Fruit fly (Drosophila melanogaster) whole organism, embryonic: ENCODE results near the gene CG4570.

Experiments used
- C15 ChIP-seq: fragments of 200-800 bp; sonication (Bioruptor generic); IDR thresholded peaks from 3 replicates; pipeline ENCODE4 v1.3.6; 2022; ENCODE audit warnings: missing biosample characterization, missing genetic modification characterization
- CG10543 ChIP-seq: fragments of 200-800 bp; sonication (Bioruptor generic); optimal IDR thresholded peaks from 3 replicates; lab custom pipeline; 2017; ENCODE audit warnings: missing biosample characterization, mild to moderate bottlenecking, missing genetic modification characterization, moderate library complexity
- CG13624 ChIP-seq: fragments of 200-800 bp; sonication (Bioruptor generic); optimal IDR thresholded peaks from 2 replicates; lab custom pipeline; 2016; ENCODE audit warnings: missing biosample characterization, missing genetic modification characterization
- CG13894 ChIP-seq: fragments of 200-800 bp; sonication (Bioruptor generic); optimal IDR thresholded peaks from 3 replicates; lab custom pipeline; 2018; ENCODE audit warnings: missing biosample characterization, mild to moderate bottlenecking, missing genetic modification characterization, moderate library complexity
- CG14050 ChIP-seq: fragments of 200-800 bp; sonication (Bioruptor generic); IDR thresholded peaks from 3 replicates; pipeline ENCODE4 v1.3.6; 2022; ENCODE audit warnings: missing biosample characterization, missing genetic modification characterization
- CG14710 ChIP-seq: fragments of 200-800 bp; sonication (Bioruptor generic); optimal IDR thresholded peaks from 3 replicates; lab custom pipeline; 2019; ENCODE audit warnings: missing biosample characterization, mild to moderate bottlenecking, missing genetic modification characterization, moderate library complexity
- CG14965 ChIP-seq: fragments of 200-800 bp; sonication (Bioruptor generic); optimal IDR thresholded peaks from 2 replicates; lab custom pipeline; 2016; ENCODE audit warnings: missing biosample characterization, missing genetic modification characterization, borderline replicate concordance
- CG16813 ChIP-seq: fragments of 200-800 bp; sonication (Bioruptor generic); IDR thresholded peaks from 3 replicates; pipeline ENCODE4 v1.3.6; 2022; ENCODE audit warnings: missing biosample characterization, missing genetic modification characterization; ENCODE audit not compliant: partially characterized antibody
- CG18599 ChIP-seq: fragments of 200-800 bp; sonication (Bioruptor generic); optimal IDR thresholded peaks from 3 replicates; lab custom pipeline; 2017; ENCODE audit warnings: missing biosample characterization, missing genetic modification characterization, mild to moderate bottlenecking, moderate library complexity, missing genetic modification reagents
- CG2199 ChIP-seq: fragments of 200-800 bp; sonication (Bioruptor generic); IDR thresholded peaks from 3 replicates; pipeline ENCODE4 v1.3.6; 2022; ENCODE audit warnings: missing biosample characterization, missing genetic modification characterization
- CG3281 ChIP-seq: fragments of 200-800 bp; sonication (Bioruptor generic); optimal IDR thresholded peaks from 3 replicates; lab custom pipeline; 2017; ENCODE audit warnings: missing biosample characterization, mild to moderate bottlenecking, missing genetic modification characterization
- CG34224 ChIP-seq: fragments of 200-800 bp; sonication (Bioruptor generic); IDR thresholded peaks from 3 replicates; pipeline ENCODE4 v1.3.6; 2022; ENCODE audit warnings: missing biosample characterization, missing genetic modification characterization; ENCODE audit not compliant: partially characterized antibody
- CG42726 ChIP-seq: fragments of 200-800 bp; sonication (Bioruptor generic); IDR thresholded peaks from 2 replicates; pipeline ENCODE4 v1.3.6; 2022; ENCODE audit warnings: missing biosample characterization, missing genetic modification characterization; ENCODE audit not compliant: partially characterized antibody
- CG4282 ChIP-seq: fragments of 200-800 bp; sonication (Bioruptor generic); optimal IDR thresholded peaks from 2 replicates; lab custom pipeline; 2016; ENCODE audit warnings: missing biosample characterization, missing genetic modification characterization
- CG6272 ChIP-seq: fragments of 200-800 bp; sonication (Bioruptor generic); IDR thresholded peaks from 2 replicates; pipeline ENCODE4 v1.3.6; 2022; ENCODE audit warnings: missing biosample characterization, missing genetic modification characterization
- CG6654 ChIP-seq: fragments of 200-800 bp; sonication (Bioruptor generic); optimal IDR thresholded peaks from 2 replicates; lab custom pipeline; 2017; ENCODE audit warnings: missing biosample characterization, mild to moderate bottlenecking, missing genetic modification characterization
- CG6813 ChIP-seq: fragments of 200-800 bp; sonication (Bioruptor generic); optimal IDR thresholded peaks from 2 replicates; lab custom pipeline; 2017; ENCODE audit warnings: missing biosample characterization, missing genetic modification characterization, mild to moderate bottlenecking, moderate library complexity, missing genetic modification reagents
- CTCF ChIP-seq: fragments of 200-800 bp; sonication (Bioruptor generic); optimal IDR thresholded peaks from 2 replicates; lab custom pipeline; 2017; ENCODE audit warnings: missing biosample characterization, mild to moderate bottlenecking, missing genetic modification characterization, moderate library complexity
- CoRest ChIP-seq: fragments of 200-800 bp; sonication (Bioruptor generic); optimal IDR thresholded peaks from 3 replicates; lab custom pipeline; 2018; ENCODE audit warnings: missing biosample characterization, mild to moderate bottlenecking, missing genetic modification characterization, moderate library complexity
- D ChIP-seq, 2 experiments: fragments of 200-800 bp in 1 of 2; fragments of >200 bp in 1 of 2; sonication (Bioruptor generic) in 1 of 2; optimal IDR thresholded peaks; 2 replicates in 1 of 2; 3 replicates in 1 of 2; lab custom pipeline; 2017; ENCODE audit warnings: mild to moderate bottlenecking in 1 of 2, missing biosample characterization in 1 of 2, missing genetic modification characterization in 1 of 2, missing genetic modification reagents in 1 of 2
- Dp ChIP-seq: fragments of 200-800 bp; sonication (Bioruptor generic); optimal IDR thresholded peaks from 2 replicates; lab custom pipeline; 2018; ENCODE audit warnings: missing biosample characterization, mild to moderate bottlenecking, missing genetic modification characterization, moderate library complexity
- Ets97D ChIP-seq: fragments of 200-800 bp; sonication (Bioruptor generic); optimal IDR thresholded peaks from 3 replicates; lab custom pipeline; 2016; ENCODE audit warnings: missing biosample characterization, missing genetic modification characterization
- Fer1 ChIP-seq: fragments of 200-800 bp; sonication (Bioruptor generic); optimal IDR thresholded peaks from 2 replicates; lab custom pipeline; 2017; ENCODE audit warnings: missing biosample characterization, mild to moderate bottlenecking, missing genetic modification characterization
- Gug ChIP-seq: fragments of 200-800 bp; sonication (Bioruptor generic); IDR thresholded peaks from 4 replicates; pipeline ENCODE4 v1.3.6; 2022; ENCODE audit warnings: missing biosample characterization, missing genetic modification characterization
- H2.0 ChIP-seq: fragments of 200-800 bp; sonication (Bioruptor generic); IDR thresholded peaks from 2 replicates; pipeline ENCODE4 v1.3.6; 2022; ENCODE audit warnings: missing biosample characterization, missing genetic modification characterization
- HLH4C ChIP-seq: fragments of 200-800 bp; sonication (Bioruptor generic); IDR thresholded peaks from 3 replicates; pipeline ENCODE4 v1.3.6; 2022; ENCODE audit warnings: missing biosample characterization, missing genetic modification characterization; ENCODE audit not compliant: partially characterized antibody
- Mad ChIP-seq: fragments of 200-800 bp; sonication (Bioruptor generic); optimal IDR thresholded peaks from 2 replicates; lab custom pipeline; 2016; ENCODE audit warnings: missing biosample characterization, missing genetic modification characterization
- Max ChIP-seq: fragments of 200-800 bp; sonication (Bioruptor generic); optimal IDR thresholded peaks from 2 replicates; lab custom pipeline; 2016; ENCODE audit warnings: missing biosample characterization, mild to moderate bottlenecking, missing genetic modification characterization
- Med ChIP-seq: fragments of 200-800 bp; sonication (Bioruptor generic); peaks from one replicate; lab custom pipeline; 2016; ENCODE audit warnings: missing biosample characterization, missing genetic modification characterization, mild to moderate bottlenecking, inconsistent platforms, moderate library complexity
- Nf-YB ChIP-seq: fragments of 200-800 bp; sonication (Bioruptor generic); optimal IDR thresholded peaks from 3 replicates; lab custom pipeline; 2019; ENCODE audit warnings: missing biosample characterization, mild to moderate bottlenecking, missing genetic modification characterization, moderate library complexity
- Tbp ChIP-seq: fragments of >200 bp; optimal IDR thresholded peaks from 2 replicates; lab custom pipeline; 2018; ENCODE audit warnings: missing biosample characterization, missing genetic modification characterization
- az2 ChIP-seq: fragments of 200-800 bp; sonication (Bioruptor generic); optimal IDR thresholded peaks from 3 replicates; lab custom pipeline; 2016; ENCODE audit warnings: missing biosample characterization, missing genetic modification characterization
- ems ChIP-seq: fragments of 200-800 bp; sonication (Bioruptor generic); optimal IDR thresholded peaks from 3 replicates; lab custom pipeline; 2016; ENCODE audit warnings: missing biosample characterization, missing genetic modification characterization
- ftz-f1 ChIP-seq: fragments of 200-800 bp; sonication (Bioruptor generic); optimal IDR thresholded peaks from 2 replicates; lab custom pipeline; 2016; ENCODE audit warnings: missing biosample characterization, missing genetic modification characterization
- gcm ChIP-seq: fragments of 200-800 bp; sonication (Bioruptor generic); optimal IDR thresholded peaks from 2 replicates; lab custom pipeline; 2019; ENCODE audit warnings: missing biosample characterization, mild to moderate bottlenecking, missing genetic modification characterization, moderate library complexity
- hkb ChIP-seq, 2 experiments: fragments of 200-800 bp in 1 of 2; fragments of >200 bp in 1 of 2; sonication (Bioruptor generic) in 1 of 2; IDR thresholded peaks in 1 of 2; optimal IDR thresholded peaks in 1 of 2; 2 replicates each; pipeline versions ENCODE4 v1.3.6 to Lab custom; 2017 to 2022; ENCODE audit warnings: missing biosample characterization in 1 of 2, missing genetic modification characterization in 1 of 2
- nerfin-1 ChIP-seq: fragments of 200-800 bp; sonication (Bioruptor generic); optimal IDR thresholded peaks from 3 replicates; lab custom pipeline; 2019; ENCODE audit warnings: missing biosample characterization, mild to moderate bottlenecking, missing genetic modification characterization, moderate library complexity
- nmo ChIP-seq: fragments of 200-800 bp; sonication (Bioruptor generic); optimal IDR thresholded peaks from 2 replicates; lab custom pipeline; 2018; ENCODE audit warnings: missing biosample characterization, mild to moderate bottlenecking, missing genetic modification characterization, moderate library complexity
- nom ChIP-seq: fragments of 200-800 bp; sonication (Bioruptor generic); optimal IDR thresholded peaks from 2 replicates; lab custom pipeline; 2017; ENCODE audit warnings: missing biosample characterization, missing genetic modification characterization, mild to moderate bottlenecking, moderate library complexity, missing genetic modification reagents
- phol ChIP-seq: fragments of 200-800 bp; sonication (Bioruptor generic); optimal IDR thresholded peaks from 3 replicates; lab custom pipeline; 2018; ENCODE audit warnings: missing biosample characterization, mild to moderate bottlenecking, missing genetic modification characterization, moderate library complexity
- sd ChIP-seq: fragments of 200-800 bp; sonication (Bioruptor generic); optimal IDR thresholded peaks from 3 replicates; lab custom pipeline; 2018; ENCODE audit warnings: missing biosample characterization, mild to moderate bottlenecking, missing genetic modification characterization, moderate library complexity
- sens ChIP-seq: fragments of 200-800 bp; sonication (Bioruptor generic); peaks from one replicate; lab custom pipeline; 2016; ENCODE audit warnings: missing biosample characterization, missing genetic modification characterization
- sim ChIP-seq: fragments of 200-800 bp; sonication (Bioruptor generic); IDR thresholded peaks from 2 replicates; pipeline ENCODE4 v1.3.6; 2022; ENCODE audit warnings: missing biosample characterization, missing genetic modification characterization
- trem ChIP-seq: fragments of 200-800 bp; optimal IDR thresholded peaks from 3 replicates; lab custom pipeline; 2019; ENCODE audit warnings: missing biosample characterization, mild to moderate bottlenecking, missing genetic modification characterization, moderate library complexity
- vfl ChIP-seq: fragments of 200-800 bp; sonication (Bioruptor generic); optimal IDR thresholded peaks from 2 replicates; lab custom pipeline; 2016; ENCODE audit warnings: missing biosample characterization, missing genetic modification characterization
- zen ChIP-seq: fragments of 200-800 bp; sonication (Bioruptor generic); optimal IDR thresholded peaks from 3 replicates; lab custom pipeline; 2018; ENCODE audit warnings: missing biosample characterization, mild to moderate bottlenecking, missing genetic modification characterization, moderate library complexity

CG4570 gene

dm6 chr3R:10849515-10849973 is 7.1 kb upstream of the CG4570 start, which contains the start of gene CG42394 (continued):
- peak; percentile 85 for TF ChIP-seq Nf-YB
- TF ChIP-seq CG14965: no peak
- TF ChIP-seq az2 (GFP tag; lab: Kevin White, UChicago): peak; percentile 96

- TF ChIP-seq CG13624: peak; percentile 5
- TF ChIP-seq vfl (GFP tag; lab: Kevin White, UChicago): no peak
- TF ChIP-seq Gug (GFP tag; lab: Robert Waterston, UW): no peak
- peak; percentile 46 for TF ChIP-seq sd
- TF ChIP-seq nerfin-1 (tag; lab: Kevin White, UChicago): peak; percentile 65
- TF ChIP-seq CG2199 (GFP tag; lab: Robert Waterston, UW): peak; percentile 67; the same call in 1 of the 3 replicates
- peak; percentile 76 for TF ChIP-seq CG13894 (tag; lab: Kevin White, UChicago)
- peak; percentile 77 for TF ChIP-seq Med (GFP tag; lab: Kevin White, UChicago)
These were observed 6.0 kb upstream of the CG4570 start for dm6 chr3R:10850636-10851035.

- 0 out of 2 replicates have a peak, but pooled peaks have one; percentile 29 for TF ChIP-seq CG42726 (GFP tag; lab: Robert Waterston, UW)
- no peak for TF ChIP-seq CG14050 (GFP tag; lab: Robert Waterston, UW)
- TF ChIP-seq nmo (GFP tag; lab: Kevin White, UChicago): peak; percentile 0
- TF ChIP-seq CG6654: no peak
- TF ChIP-seq nom (GFP tag; lab: Kevin White, UChicago): peak; percentile 9
- peak; percentile 71 for TF ChIP-seq CG10543 (GFP tag; lab: Kevin White, UChicago)
- TF ChIP-seq H2.0: no peak
- peak; percentile 26 for TF ChIP-seq CG14710
- TF ChIP-seq Dp (GFP tag; lab: Kevin White, UChicago): peak; percentile 57
- TF ChIP-seq Ets97D (GFP tag; lab: Kevin White, UChicago): peak; percentile 43
- TF ChIP-seq Tbp (GFP tag; lab: Kevin White, UChicago): no peak
- TF ChIP-seq D (optimal IDR thresholded peaks at IDR 0.05; lab: Kevin White, UChicago): no peak
- TF ChIP-seq D (GFP tag; optimal IDR thresholded peaks at IDR 0.05; lab: Kevin White, UChicago): no peak
- no peak for TF ChIP-seq CG6813 (GFP tag; lab: Kevin White, UChicago)
- no peak for TF ChIP-seq ems (GFP tag; lab: Kevin White, UChicago)
- TF ChIP-seq Max (GFP tag; lab: Kevin White, UChicago): no peak
- TF ChIP-seq CoRest (tag; lab: Kevin White, UChicago): peak; percentile 10
- TF ChIP-seq sim (GFP tag; lab: Robert Waterston, UW): no peak
- peak; percentile 29 for TF ChIP-seq phol
- peak; percentile 11; the same call in 1 of the 3 replicates for TF ChIP-seq CG16813 (GFP tag; lab: Robert Waterston, UW)
- TF ChIP-seq hkb (optimal IDR thresholded peaks at IDR 0.05; lab: Kevin White, UChicago): no peak
- 0 out of 2 replicates have a peak, but pooled peaks have one; percentile 35 for TF ChIP-seq hkb (GFP tag; IDR thresholded peaks at IDR 0.05; lab: Robert Waterston, UW)
- TF ChIP-seq CG18599 (GFP tag; lab: Kevin White, UChicago): no peak
- peak; percentile 35; the same call in 1 of the 3 replicates for TF ChIP-seq HLH4C (GFP tag; lab: Robert Waterston, UW)
- peak; percentile 48 for TF ChIP-seq trem (tag; lab: Kevin White, UChicago)
- peak; percentile 16 for TF ChIP-seq CTCF (GFP tag; lab: Kevin White, UChicago)
- TF ChIP-seq CG3281 (GFP tag; lab: Kevin White, UChicago): peak; percentile 8
- no peak for TF ChIP-seq CG4282 (GFP tag; lab: Kevin White, UChicago)
- peak; percentile 17 for TF ChIP-seq gcm (GFP tag; lab: Kevin White, UChicago)
- TF ChIP-seq Mad: no peak
- TF ChIP-seq ftz-f1 (GFP tag; lab: Kevin White, UChicago): peak; percentile 54
- no peak for TF ChIP-seq CG6272 (GFP tag; lab: Robert Waterston, UW)
- TF ChIP-seq Fer1 (GFP tag; lab: Kevin White, UChicago): peak; percentile 42
- no peak for TF ChIP-seq C15 (GFP tag; lab: Robert Waterston, UW)
- TF ChIP-seq sens (GFP tag; lab: Kevin White, UChicago): peak; percentile 13
- TF ChIP-seq zen (tag; lab: Kevin White, UChicago): no peak
- TF ChIP-seq CG34224 (GFP tag; lab: Robert Waterston, UW): peak; percentile 51; the same call in 1 of the 3 replicates
These were observed 4.3 kb upstream of the CG4570 start, which contains the start of gene CG4565 for dm6 chr3R:10852232-10852774. CG4565 (plus strand) TSS chr3R:10852724.
